Fruit fly (Drosophila melanogaster) whole organism, prepupa: ENCODE data around the gene Ptip.

Experiments used
- Blimp-1 ChIP-seq: fragments of 200-800 bp; sonication (Bioruptor generic); optimal IDR thresholded peaks from 3 replicates; lab custom pipeline; 2017; ENCODE audit warnings: missing biosample characterization, missing genetic modification characterization, mild to moderate bottlenecking, moderate library complexity, missing genetic modification reagents
- CG11762 ChIP-seq: fragments of 200-800 bp; sonication (Bioruptor generic); optimal IDR thresholded peaks from 3 replicates; lab custom pipeline; 2016; ENCODE audit warnings: missing biosample characterization, missing genetic modification characterization; ENCODE audit not compliant: insufficient read depth
- CG15336 ChIP-seq: fragments of 200-800 bp; sonication (Bioruptor generic); IDR thresholded peaks from 2 replicates; pipeline ENCODE4 v1.3.6; 2022; ENCODE audit warnings: missing biosample characterization, missing genetic modification characterization
- CG1621 ChIP-seq: fragments of 200-800 bp; sonication (Bioruptor generic); optimal IDR thresholded peaks from 3 replicates; lab custom pipeline; 2018; ENCODE audit warnings: missing biosample characterization, mild to moderate bottlenecking, missing genetic modification characterization
- CG16779 ChIP-seq: fragments of 200-800 bp; sonication (Bioruptor generic); optimal IDR thresholded peaks from 3 replicates; lab custom pipeline; 2017; ENCODE audit warnings: missing biosample characterization, mild to moderate bottlenecking, missing genetic modification characterization
- CG3032 ChIP-seq: fragments of 200-800 bp; optimal IDR thresholded peaks from 2 replicates; lab custom pipeline; 2019; ENCODE audit warnings: missing biosample characterization, mild to moderate bottlenecking, missing genetic modification characterization, moderate library complexity
- CG31627 ChIP-seq: fragments of 200-800 bp; sonication (Bioruptor generic); optimal IDR thresholded peaks from 3 replicates; lab custom pipeline; 2016; ENCODE audit warnings: missing biosample characterization, missing genetic modification characterization
- CG32006 ChIP-seq: fragments of 200-800 bp; sonication (Bioruptor generic); optimal IDR thresholded peaks from 3 replicates; lab custom pipeline; 2017; ENCODE audit warnings: missing biosample characterization, mild to moderate bottlenecking, missing genetic modification characterization
- CG34406 ChIP-seq: fragments of 200-800 bp; sonication (Bioruptor generic); optimal IDR thresholded peaks from 3 replicates; lab custom pipeline; 2016; ENCODE audit warnings: missing biosample characterization, missing genetic modification characterization
- CG3919 ChIP-seq: fragments of 200-800 bp; sonication (Bioruptor generic); optimal IDR thresholded peaks from 3 replicates; lab custom pipeline; 2016; ENCODE audit warnings: missing biosample characterization, missing genetic modification characterization
- CG4318 ChIP-seq: fragments of 200-800 bp; sonication (Bioruptor generic); optimal IDR thresholded peaks from 3 replicates; lab custom pipeline; 2017; ENCODE audit warnings: missing biosample characterization, mild to moderate bottlenecking, missing genetic modification characterization
- CG6163 ChIP-seq: fragments of 200-800 bp; sonication (Bioruptor generic); IDR thresholded peaks from 3 replicates; pipeline ENCODE4 v1.3.6; 2022; ENCODE audit warnings: missing biosample characterization, missing genetic modification characterization
- CG6808 ChIP-seq: fragments of 200-800 bp; sonication (Bioruptor generic); optimal IDR thresholded peaks from 3 replicates; lab custom pipeline; 2017; ENCODE audit warnings: missing biosample characterization, missing genetic modification characterization, mild to moderate bottlenecking, moderate library complexity, missing genetic modification reagents
- CG6854 ChIP-seq: fragments of 200-800 bp; sonication (Bioruptor generic); optimal IDR thresholded peaks from 2 replicates; lab custom pipeline; 2017; ENCODE audit warnings: missing biosample characterization, mild to moderate bottlenecking, missing genetic modification characterization
- CG7368 ChIP-seq: fragments of 200-800 bp; sonication (Bioruptor generic); optimal IDR thresholded peaks from 3 replicates; lab custom pipeline; 2016; ENCODE audit warnings: missing biosample characterization, missing genetic modification characterization
- CG8119 ChIP-seq: fragments of 200-800 bp; sonication (Bioruptor generic); IDR thresholded peaks from 3 replicates; pipeline ENCODE4 v1.3.6; 2022; ENCODE audit warnings: missing biosample characterization, missing genetic modification characterization
- CG8319 ChIP-seq: fragments of 200-800 bp; sonication (Bioruptor generic); optimal IDR thresholded peaks from 3 replicates; lab custom pipeline; 2016; ENCODE audit warnings: missing biosample characterization, missing genetic modification characterization
- CG8632 ChIP-seq: fragments of 200-800 bp; sonication (Bioruptor generic); optimal IDR thresholded peaks from 3 replicates; lab custom pipeline; 2016; ENCODE audit warnings: missing biosample characterization, missing genetic modification characterization
- CG9139 ChIP-seq: fragments of 200-800 bp; sonication (Bioruptor generic); optimal IDR thresholded peaks from 3 replicates; lab custom pipeline; 2017; ENCODE audit warnings: missing biosample characterization, mild to moderate bottlenecking, missing genetic modification characterization
- Eip75B ChIP-seq: fragments of 200-800 bp; sonication (Bioruptor generic); optimal IDR thresholded peaks from 3 replicates; lab custom pipeline; 2016; ENCODE audit warnings: missing biosample characterization, missing genetic modification characterization
- Eip78C ChIP-seq: fragments of 200-800 bp; sonication (Bioruptor generic); peaks from one replicate; lab custom pipeline; 2016; ENCODE audit warnings: missing biosample characterization, missing genetic modification characterization
- Ets21C ChIP-seq: fragments of 200-800 bp; sonication (Bioruptor generic); optimal IDR thresholded peaks from 3 replicates; lab custom pipeline; 2016; ENCODE audit warnings: missing biosample characterization, missing genetic modification characterization
- Gug ChIP-seq: fragments of 200-800 bp; sonication (Bioruptor generic); IDR thresholded peaks from 2 replicates; pipeline ENCODE4 v1.3.6; 2022; ENCODE audit warnings: missing biosample characterization, missing genetic modification characterization
- Lpt ChIP-seq: fragments of 200-800 bp; sonication (Bioruptor generic); optimal IDR thresholded peaks from 3 replicates; lab custom pipeline; 2016; ENCODE audit warnings: missing biosample characterization, missing genetic modification characterization
- OdsH ChIP-seq: fragments of 200-800 bp; sonication (Bioruptor generic); optimal IDR thresholded peaks from 3 replicates; lab custom pipeline; 2016; ENCODE audit warnings: missing biosample characterization, missing genetic modification characterization
- Sox102F ChIP-seq: fragments of 200-800 bp; sonication (Bioruptor generic); optimal IDR thresholded peaks from 2 replicates; lab custom pipeline; 2016; ENCODE audit warnings: missing biosample characterization, mild to moderate bottlenecking, missing genetic modification characterization
- acj6 ChIP-seq: fragments of 200-800 bp; sonication (Bioruptor generic); optimal IDR thresholded peaks from 3 replicates; lab custom pipeline; 2016; ENCODE audit warnings: missing biosample characterization, missing genetic modification characterization
- cyc ChIP-seq: fragments of 200-800 bp; sonication (Bioruptor generic); optimal IDR thresholded peaks from 3 replicates; lab custom pipeline; 2016; ENCODE audit warnings: missing biosample characterization, missing genetic modification characterization
- dac ChIP-seq: fragments of 200-800 bp; sonication (Bioruptor generic); optimal IDR thresholded peaks from 2 replicates; lab custom pipeline; 2017; ENCODE audit warnings: missing biosample characterization, mild to moderate bottlenecking, missing genetic modification characterization
- dsx ChIP-seq: fragments of 200-800 bp; optimal IDR thresholded peaks from 3 replicates; lab custom pipeline; 2019; ENCODE audit warnings: missing biosample characterization, mild to moderate bottlenecking, missing genetic modification characterization, moderate library complexity; ENCODE audit not compliant: poor library complexity, severe bottlenecking
- eg ChIP-seq: fragments of 200-800 bp; sonication (Bioruptor generic); IDR thresholded peaks from 3 replicates; pipeline ENCODE4 v1.3.6; 2022; ENCODE audit warnings: missing biosample characterization, missing genetic modification characterization
- fd85E ChIP-seq: fragments of 200-800 bp; sonication (Bioruptor generic); optimal IDR thresholded peaks from 3 replicates; lab custom pipeline; 2016; ENCODE audit warnings: missing biosample characterization, missing genetic modification characterization
- fkh ChIP-seq: fragments of 200-800 bp; sonication (Bioruptor generic); optimal IDR thresholded peaks from 3 replicates; lab custom pipeline; 2017; ENCODE audit warnings: missing biosample characterization, mild to moderate bottlenecking, missing genetic modification characterization, moderate library complexity
- net ChIP-seq: fragments of 200-800 bp; sonication (Bioruptor generic); optimal IDR thresholded peaks from 3 replicates; lab custom pipeline; 2016; ENCODE audit warnings: missing biosample characterization, missing genetic modification characterization
- salr ChIP-seq, 2 experiments: fragments of 200-800 bp; sonication (Bioruptor generic); optimal IDR thresholded peaks; 3 replicates each; lab custom pipeline; 2016 to 2018; ENCODE audit warnings: missing biosample characterization in 2 of 2, missing genetic modification characterization in 2 of 2, mild to moderate bottlenecking in 1 of 2
- spab ChIP-seq: fragments of 200-800 bp; sonication (Bioruptor generic); optimal IDR thresholded peaks from 2 replicates; lab custom pipeline; 2017; ENCODE audit warnings: missing biosample characterization, mild to moderate bottlenecking, missing genetic modification characterization, missing genetic modification reagents
- ss ChIP-seq, 2 experiments: fragments of 200-800 bp; sonication (Bioruptor generic); optimal IDR thresholded peaks; 2 replicates in 1 of 2; 3 replicates in 1 of 2; lab custom pipeline; 2017 to 2018; ENCODE audit warnings: mild to moderate bottlenecking in 2 of 2, missing biosample characterization in 2 of 2, missing genetic modification characterization in 2 of 2, moderate library complexity in 1 of 2
- svp ChIP-seq: fragments of 200-800 bp; sonication (Bioruptor generic); peaks from one replicate; lab custom pipeline; 2016; ENCODE audit warnings: missing biosample characterization, missing genetic modification characterization
- topi ChIP-seq: fragments of 200-800 bp; sonication (Bioruptor generic); optimal IDR thresholded peaks from 3 replicates; lab custom pipeline; 2016; ENCODE audit warnings: missing biosample characterization, missing genetic modification characterization

Gene Ptip

dm6 chr3L:14002524-14003135 lies 26.3 kb downstream of the Ptip start (continued):
- TF ChIP-seq Sox102F (GFP tag; lab: Kevin White, UChicago) (no peak), CG16779 (no peak), CG15336 (peak; percentile 33; the same call in 1 of the 2 replicates), CG32006 (no peak), salr (GFP tag; optimal IDR thresholded peaks at IDR 0.05; lab: Kevin White, UChicago) (no peak), Lpt (GFP tag; lab: Kevin White, UChicago) (peak; percentile 12), Gug (GFP tag; lab: Robert Waterston, UW) (no peak), Eip75B (no peak), CG31627 (GFP tag; lab: Kevin White, UChicago) (no peak), CG3919 (peak; percentile 5), CG4318 (no peak), dsx (peak; percentile 31), eg (GFP tag; lab: Robert Waterston, UW) (no peak), OdsH (GFP tag; lab: Kevin White, UChicago) (no peak)

- no peak for TF ChIP-seq acj6 (GFP tag; lab: Kevin White, UChicago)
- no peak for TF ChIP-seq topi (GFP tag; lab: Kevin White, UChicago)
- no peak for TF ChIP-seq CG34406 (GFP tag; lab: Kevin White, UChicago)
- peak; percentile 56 for TF ChIP-seq fkh
- no peak for TF ChIP-seq dac
- 0 out of 3 replicates have a peak, but pooled peaks have one; percentile 8 for TF ChIP-seq CG6163 (GFP tag; lab: Robert Waterston, UW)
- TF ChIP-seq Sox102F (GFP tag; lab: Kevin White, UChicago), result no peak
- peak; percentile 23 for TF ChIP-seq Eip78C
- TF ChIP-seq Blimp-1 (GFP tag; lab: Kevin White, UChicago), result no peak
- no peak for TF ChIP-seq CG6808 (GFP tag; lab: Kevin White, UChicago)
- TF ChIP-seq CG6854, result peak; percentile 45
- TF ChIP-seq CG8319, result no peak
- TF ChIP-seq cyc (GFP tag; lab: Kevin White, UChicago), result no peak
- no peak for TF ChIP-seq Lpt (GFP tag; lab: Kevin White, UChicago)
- peak; percentile 1 for TF ChIP-seq CG3032 (tag; lab: Kevin White, UChicago)
- TF ChIP-seq CG1621 (tag; lab: Kevin White, UChicago), result no peak
These were observed 27.0 kb downstream of the Ptip start, which contains the start of the genes Nprl3 and upSET for dm6 chr3L:14001658-14002523. Nprl3 (minus strand) TSS chr3L:14001880. upSET (plus strand) TSS chr3L:14002127.

dm6 chr3L:13999204-13999603 lies 29.7 kb downstream of the Ptip start, which contains the start of gene CG17359:
CG17359 (minus strand) TSS chr3L:13999251.
- TF ChIP-seq fd85E (GFP tag; lab: Kevin White, UChicago) (no peak), Blimp-1 (GFP tag; lab: Kevin White, UChicago) (no peak), Sox102F (GFP tag; lab: Kevin White, UChicago) (no peak), CG8632 (GFP tag; lab: Kevin White, UChicago) (no peak), spab (GFP tag; lab: Kevin White, UChicago) (no peak), ss (GFP tag; optimal IDR thresholded peaks at IDR 0.05; lab: Kevin White, UChicago) (no peak), cyc (GFP tag; lab: Kevin White, UChicago) (no peak), svp (GFP tag; lab: Kevin White, UChicago) (no peak), net (GFP tag; lab: Kevin White, UChicago) (no peak), CG7368 (GFP tag; lab: Kevin White, UChicago) (no peak), CG9139 (GFP tag; lab: Kevin White, UChicago) (no peak), CG8119 (GFP tag; lab: Robert Waterston, UW) (no peak), CG11762 (GFP tag; lab: Kevin White, UChicago) (no peak), salr (GFP tag; optimal IDR thresholded peaks at IDR 0.05; lab: Kevin White, UChicago) (no peak), CG34406 (GFP tag; lab: Kevin White, UChicago) (no peak), Ets21C (GFP tag; lab: Kevin White, UChicago) (no peak), fkh (no peak)
